Worm (Caenorhabditis elegans) whole organism, young adult: ENCODE data around the gene hmg-1.1.
A peak's percentile ranks its signal among the peaks of the same experiment; 100 is the strongest.

ENCODE experiments used
- B0019.2 ChIP-seq: fragments of 200-800 bp; sonication (Bioruptor generic); conservative IDR thresholded peaks from 2 replicates; pipeline ENCODE4 v1.3.6; 2022; ENCODE audit warnings: missing genetic modification reagents, missing genetic modification characterization, missing compliant biosample characterization
- B0035.1 ChIP-seq: sonication (generic microtip); optimal IDR thresholded peaks from 2 replicates; lab custom pipeline; 2016; ENCODE audit warnings: missing genetic modification characterization, mild to moderate bottlenecking, missing compliant biosample characterization, missing genotype, missing genetic modification reagents
- B0261.1 ChIP-seq: sonication (generic microtip); optimal IDR thresholded peaks from 2 replicates; lab custom pipeline; 2016; ENCODE audit warnings: mild to moderate bottlenecking, missing genetic modification characterization, moderate library complexity, missing compliant biosample characterization
- B0336.3 ChIP-seq: fragments of 200-800 bp; sonication (Bioruptor generic); IDR thresholded peaks from 2 replicates; pipeline ENCODE4 v1.3.6; 2022; ENCODE audit warnings: missing genetic modification characterization, missing compliant biosample characterization
- D2030.7 ChIP-seq: fragments of 200-800 bp; sonication (Bioruptor generic); IDR thresholded peaks from 2 replicates; pipeline ENCODE4 v1.3.6; 2022; ENCODE audit warnings: missing genetic modification reagents, missing genetic modification characterization, missing compliant biosample characterization
- F22D6.2 ChIP-seq: sonication (generic microtip); optimal IDR thresholded peaks from 2 replicates; lab custom pipeline; 2016; ENCODE audit warnings: mild to moderate bottlenecking, missing genetic modification characterization, missing compliant biosample characterization
- F23B12.7 ChIP-seq: sonication (generic microtip); optimal IDR thresholded peaks from 2 replicates; lab custom pipeline; 2017; ENCODE audit warnings: missing genetic modification characterization, mild to moderate bottlenecking, missing compliant biosample characterization, antibody characterized with exemption, moderate library complexity; ENCODE audit not compliant: insufficient read depth
- F33H1.4 ChIP-seq: fragments of 200-800 bp; sonication (Bioruptor generic); IDR thresholded peaks from 2 replicates; pipeline ENCODE4 v1.3.6; 2022; ENCODE audit warnings: missing genetic modification reagents, missing genetic modification characterization, missing compliant biosample characterization
- F37B4.10 ChIP-seq: fragments of 200-800 bp; sonication (Bioruptor generic); IDR thresholded peaks from 2 replicates; pipeline ENCODE4 v1.3.6; 2022; ENCODE audit warnings: missing genetic modification characterization, missing compliant biosample characterization
- F52B5.7 ChIP-seq: sonication (generic microtip); optimal IDR thresholded peaks from 2 replicates; lab custom pipeline; 2016; ENCODE audit warnings: mild to moderate bottlenecking, missing genetic modification characterization, missing compliant biosample characterization
- F55B11.4 ChIP-seq: sonication (generic microtip); optimal IDR thresholded peaks from 2 replicates; lab custom pipeline; 2016; ENCODE audit warnings: missing compliant biosample characterization, missing genetic modification characterization, borderline replicate concordance; ENCODE audit not compliant: insufficient read depth
- F57A8.1 ChIP-seq: fragments of 200-800 bp; sonication (Bioruptor generic); optimal IDR thresholded peaks from 2 replicates; lab custom pipeline; 2018; ENCODE audit warnings: mild to moderate bottlenecking, missing genetic modification characterization, moderate library complexity, missing compliant biosample characterization
- F57C9.4 ChIP-seq: sonication (generic microtip); optimal IDR thresholded peaks from 2 replicates; lab custom pipeline; 2017; ENCODE audit warnings: mild to moderate bottlenecking, missing genetic modification characterization, missing compliant biosample characterization
- T26A5.8 ChIP-seq: sonication (generic microtip); optimal IDR thresholded peaks from 2 replicates; lab custom pipeline; 2016; ENCODE audit warnings: missing genetic modification characterization, missing compliant biosample characterization
- Y53G8AR.9 ChIP-seq: fragments of 200-800 bp; sonication (Bioruptor generic); conservative IDR thresholded peaks from 2 replicates; pipeline ENCODE4 v1.3.6; 2022; ENCODE audit warnings: missing genetic modification reagents, missing genetic modification characterization, missing compliant biosample characterization
- Y56A3A.18 ChIP-seq: fragments of 200-800 bp; sonication (Bioruptor generic); IDR thresholded peaks from 2 replicates; pipeline ENCODE4 v1.3.6; 2022; ENCODE audit warnings: missing genetic modification reagents, missing genetic modification characterization, missing compliant biosample characterization
- aptf-2 ChIP-seq: fragments of 200-800 bp; sonication (Bioruptor generic); conservative IDR thresholded peaks from 2 replicates; pipeline ENCODE4 v1.3.6; 2022; ENCODE audit warnings: missing genetic modification reagents, missing genetic modification characterization, missing compliant biosample characterization
- aptf-3 ChIP-seq: fragments of 200-800 bp; sonication (Bioruptor generic); IDR thresholded peaks from 2 replicates; pipeline ENCODE4 v1.3.6; 2022; ENCODE audit warnings: missing genetic modification characterization, missing compliant biosample characterization
- attf-6 ChIP-seq: fragments of 200-800 bp; sonication (Bioruptor generic); IDR thresholded peaks from 2 replicates; pipeline ENCODE4 v1.3.6; 2022; ENCODE audit warnings: missing genetic modification reagents, missing genetic modification characterization, missing compliant biosample characterization
- cebp-2 ChIP-seq: fragments of 200-800 bp; sonication (Bioruptor generic); IDR thresholded peaks from 2 replicates; pipeline ENCODE4 v1.3.6; 2022; ENCODE audit warnings: missing genetic modification characterization, missing compliant biosample characterization
- ceh-27 ChIP-seq: fragments of 200-800 bp; sonication (Bioruptor generic); optimal IDR thresholded peaks from 2 replicates; lab custom pipeline; 2018; ENCODE audit warnings: mild to moderate bottlenecking, missing genetic modification characterization, moderate library complexity, missing compliant biosample characterization
- ceh-40 ChIP-seq: fragments of 200-800 bp; sonication (Bioruptor generic); IDR thresholded peaks from 2 replicates; pipeline ENCODE4 v1.3.6; 2022; ENCODE audit warnings: missing genetic modification characterization, missing compliant biosample characterization
- die-1 ChIP-seq: sonication (generic microtip); optimal IDR thresholded peaks from 2 replicates; lab custom pipeline; 2016; ENCODE audit warnings: missing genotype, mild to moderate bottlenecking, missing genetic modification characterization, missing compliant biosample characterization
- dox-1 ChIP-seq: fragments of 200-800 bp; sonication (Bioruptor generic); IDR thresholded peaks from 2 replicates; pipeline ENCODE4 v1.3.6; 2022; ENCODE audit warnings: missing genetic modification reagents, missing genetic modification characterization, missing compliant biosample characterization
- dpff-1 ChIP-seq: sonication (generic microtip); optimal IDR thresholded peaks from 2 replicates; lab custom pipeline; 2017; ENCODE audit warnings: mild to moderate bottlenecking, missing genetic modification characterization, missing compliant biosample characterization
- dpl-1 ChIP-seq: fragments of 150-350 bp; optimal IDR thresholded peaks from 2 replicates; lab custom pipeline; 2014; ENCODE audit warnings: missing biosample characterization, missing genetic modification reagents, missing genetic modification characterization
- efl-1 ChIP-seq: fragments of 150-350 bp; optimal IDR thresholded peaks from 2 replicates; lab custom pipeline; 2014; ENCODE audit warnings: missing biosample characterization, missing genetic modification reagents, missing genetic modification characterization
- egl-44 ChIP-seq: fragments of 200-800 bp; sonication (Bioruptor generic); IDR thresholded peaks from 2 replicates; pipeline ENCODE4 v1.3.6; 2022; ENCODE audit warnings: missing genetic modification reagents, missing genetic modification characterization, missing compliant biosample characterization
- gei-17 ChIP-seq: fragments of 200-800 bp; sonication (Bioruptor generic); optimal IDR thresholded peaks from 2 replicates; lab custom pipeline; 2018; ENCODE audit warnings: mild to moderate bottlenecking, missing genetic modification characterization, missing compliant biosample characterization
- hlh-12 ChIP-seq: sonication (generic microtip); optimal IDR thresholded peaks from 2 replicates; lab custom pipeline; 2016; ENCODE audit warnings: missing genetic modification characterization, missing compliant biosample characterization
- hlh-26 ChIP-seq: fragments of 200-800 bp; sonication (Bioruptor generic); conservative IDR thresholded peaks from 2 replicates; pipeline ENCODE4 v1.3.6; 2022; ENCODE audit warnings: missing genetic modification reagents, missing genetic modification characterization, missing compliant biosample characterization
- hmg-20 ChIP-seq: fragments of 200-800 bp; sonication (Bioruptor generic); IDR thresholded peaks from 2 replicates; pipeline ENCODE4 v1.3.6; 2022; ENCODE audit warnings: missing genetic modification reagents, missing genetic modification characterization, missing compliant biosample characterization
- hsf-1 ChIP-seq: fragments of 200-800 bp; sonication (Bioruptor generic); IDR thresholded peaks from 2 replicates; pipeline ENCODE4 v1.3.6; 2022; ENCODE audit warnings: missing genetic modification reagents, missing genetic modification characterization, missing compliant biosample characterization
- let-526 ChIP-seq: fragments of 200-800 bp; sonication (Bioruptor generic); IDR thresholded peaks from 2 replicates; pipeline ENCODE4 v1.3.6; 2022; ENCODE audit warnings: missing genetic modification reagents, missing genetic modification characterization, missing compliant biosample characterization
- let-607 ChIP-seq, 2 experiments: fragments of 200-800 bp in 1 of 2; sonication (Bioruptor generic) in 1 of 2; sonication (generic microtip) in 1 of 2; optimal IDR thresholded peaks; 2 replicates each; lab custom pipeline; 2016 to 2018; ENCODE audit warnings: mild to moderate bottlenecking in 2 of 2, missing compliant biosample characterization in 2 of 2, missing genetic modification characterization in 2 of 2, moderate library complexity in 2 of 2, missing genotype in 1 of 2
- lin-54 ChIP-seq: fragments of 200-800 bp; sonication (Bioruptor generic); optimal IDR thresholded peaks from 2 replicates; lab custom pipeline; 2018; ENCODE audit warnings: mild to moderate bottlenecking, missing genetic modification characterization, missing compliant biosample characterization
- lsy-27 ChIP-seq: sonication (generic microtip); optimal IDR thresholded peaks from 2 replicates; lab custom pipeline; 2017; ENCODE audit warnings: missing genetic modification characterization, mild to moderate bottlenecking, missing compliant biosample characterization, antibody characterized with exemption, missing genotype, borderline replicate concordance; ENCODE audit not compliant: insufficient read depth
- madf-3 ChIP-seq: fragments of 200-800 bp; sonication (Bioruptor generic); IDR thresholded peaks from 2 replicates; pipeline ENCODE4 v1.3.6; 2022; ENCODE audit warnings: missing genetic modification reagents, missing genetic modification characterization, missing compliant biosample characterization
- madf-6 ChIP-seq: fragments of 200-800 bp; sonication (Bioruptor generic); IDR thresholded peaks from 2 replicates; pipeline ENCODE4 v1.3.6; 2022; ENCODE audit warnings: missing genetic modification reagents, missing genetic modification characterization, missing compliant biosample characterization
- mes-4 ChIP-seq: sonication (generic microtip); optimal IDR thresholded peaks from 2 replicates; lab custom pipeline; 2016; ENCODE audit warnings: missing genotype, missing genetic modification characterization, missing compliant biosample characterization
- mxl-1 ChIP-seq: sonication (generic microtip); optimal IDR thresholded peaks from 2 replicates; lab custom pipeline; 2016; ENCODE audit warnings: missing genetic modification characterization, missing compliant biosample characterization
- nfyb-1 ChIP-seq: fragments of 200-800 bp; sonication (Bioruptor generic); IDR thresholded peaks from 2 replicates; pipeline ENCODE4 v1.3.6; 2022; ENCODE audit warnings: missing genetic modification reagents, missing genetic modification characterization, missing compliant biosample characterization
- nhr-120 ChIP-seq: fragments of 200-800 bp; sonication (Bioruptor generic); IDR thresholded peaks from 2 replicates; pipeline ENCODE4 v1.3.6; 2022; ENCODE audit warnings: missing genetic modification characterization, missing compliant biosample characterization
- repo-1 ChIP-seq: sonication (generic microtip); optimal IDR thresholded peaks from 2 replicates; lab custom pipeline; 2017; ENCODE audit warnings: mild to moderate bottlenecking, missing genetic modification characterization, missing compliant biosample characterization
- tbp1 ChIP-seq: fragments of 200-800 bp; sonication (Bioruptor generic); optimal IDR thresholded peaks from 2 replicates; lab custom pipeline; 2018; ENCODE audit warnings: mild to moderate bottlenecking, missing genetic modification characterization, missing compliant biosample characterization
- tlf-1 ChIP-seq: fragments of 200-800 bp; sonication (Bioruptor generic); optimal IDR thresholded peaks from 2 replicates; lab custom pipeline; 2018; ENCODE audit warnings: mild to moderate bottlenecking, missing genetic modification characterization, missing compliant biosample characterization
- unc-130 ChIP-seq: sonication (generic microtip); optimal IDR thresholded peaks from 2 replicates; lab custom pipeline; 2016; ENCODE audit warnings: missing genetic modification reagents, missing genetic modification characterization, missing compliant biosample characterization
- ztf-28 ChIP-seq: fragments of 200-800 bp; sonication (Bioruptor generic); IDR thresholded peaks from 2 replicates; pipeline ENCODE4 v1.3.6; 2022; ENCODE audit warnings: missing genetic modification reagents, missing genetic modification characterization, missing compliant biosample characterization

The hmg-1.1 gene

ce11 chrII:14247748-14248502 lies 2.6 kb upstream of the hmg-1.1 start (continued):
- TF ChIP-seq mxl-1 (tag; lab: Kevin White, UChicago) (no peak), hsf-1 (GFP tag; lab: Robert Waterston, UW) (0 out of 2 replicates have a peak, but pooled peaks have one; percentile 5), F37B4.10 (no peak), unc-130 (GFP tag; lab: Kevin White, UChicago) (no peak), B0035.1 (tag; lab: Kevin White, UChicago) (no peak), F22D6.2 (tag; lab: Kevin White, UChicago) (no peak), efl-1 (GFP tag; lab: Kevin White, UChicago) (no peak), ceh-27 (GFP tag; lab: Kevin White, UChicago) (no peak), Y56A3A.18 (GFP tag; lab: Robert Waterston, UW) (no peak), hlh-12 (tag; lab: Kevin White, UChicago) (no peak), egl-44 (GFP tag; lab: Robert Waterston, UW) (no peak), B0019.2 (GFP tag; lab: Robert Waterston, UW) (no peak), lin-54 (GFP tag; lab: Kevin White, UChicago) (peak; percentile 23), gei-17 (GFP tag; lab: Kevin White, UChicago) (no peak), B0336.3 (no peak), ceh-40 (no peak), B0261.1 (no peak), F57C9.4 (no peak), Y53G8AR.9 (no peak), lsy-27 (tag; lab: Kevin White, UChicago) (no peak), hmg-20 (GFP tag; lab: Robert Waterston, UW) (no peak), nhr-120 (GFP tag; lab: Robert Waterston, UW) (no peak), attf-6 (GFP tag; lab: Robert Waterston, UW) (no peak), dpl-1 (GFP tag; lab: Kevin White, UChicago) (no peak), F52B5.7 (tag; lab: Kevin White, UChicago) (no peak), mes-4 (tag; lab: Kevin White, UChicago) (no peak), tlf-1 (GFP tag; lab: Kevin White, UChicago) (no peak), aptf-3 (GFP tag; lab: Robert Waterston, UW) (no peak), F33H1.4 (GFP tag; lab: Robert Waterston, UW) (no peak), F23B12.7 (tag; lab: Kevin White, UChicago) (no peak), let-607 (tag; optimal IDR thresholded peaks at IDR 0.05; lab: Kevin White, UChicago) (no peak), D2030.7 (GFP tag; lab: Robert Waterston, UW) (no peak), let-526 (GFP tag; lab: Robert Waterston, UW) (no peak), tbp1 (GFP tag; lab: Kevin White, UChicago) (no peak), dox-1 (GFP tag; lab: Robert Waterston, UW) (peak; percentile 43; the same call in 1 of the 2 replicates), F55B11.4 (no peak), T26A5.8 (no peak), dpff-1 (no peak), F57A8.1 (no peak), ztf-28 (no peak), madf-3 (GFP tag; lab: Robert Waterston, UW) (no peak), madf-6 (no peak), cebp-2 (GFP tag; lab: Robert Waterston, UW) (no peak), repo-1 (tag; lab: Kevin White, UChicago) (no peak), die-1 (tag; lab: Kevin White, UChicago) (peak; percentile 18), hlh-26 (GFP tag; lab: Robert Waterston, UW) (no peak), nfyb-1 (GFP tag; lab: Robert Waterston, UW) (peak; percentile 54; the same call in 1 of the 2 replicates), aptf-2 (no peak)
